Fruit fly (Drosophila melanogaster): ENCODE results near the gene REPTOR-BP.

Gene REPTOR-BP

DNA sequence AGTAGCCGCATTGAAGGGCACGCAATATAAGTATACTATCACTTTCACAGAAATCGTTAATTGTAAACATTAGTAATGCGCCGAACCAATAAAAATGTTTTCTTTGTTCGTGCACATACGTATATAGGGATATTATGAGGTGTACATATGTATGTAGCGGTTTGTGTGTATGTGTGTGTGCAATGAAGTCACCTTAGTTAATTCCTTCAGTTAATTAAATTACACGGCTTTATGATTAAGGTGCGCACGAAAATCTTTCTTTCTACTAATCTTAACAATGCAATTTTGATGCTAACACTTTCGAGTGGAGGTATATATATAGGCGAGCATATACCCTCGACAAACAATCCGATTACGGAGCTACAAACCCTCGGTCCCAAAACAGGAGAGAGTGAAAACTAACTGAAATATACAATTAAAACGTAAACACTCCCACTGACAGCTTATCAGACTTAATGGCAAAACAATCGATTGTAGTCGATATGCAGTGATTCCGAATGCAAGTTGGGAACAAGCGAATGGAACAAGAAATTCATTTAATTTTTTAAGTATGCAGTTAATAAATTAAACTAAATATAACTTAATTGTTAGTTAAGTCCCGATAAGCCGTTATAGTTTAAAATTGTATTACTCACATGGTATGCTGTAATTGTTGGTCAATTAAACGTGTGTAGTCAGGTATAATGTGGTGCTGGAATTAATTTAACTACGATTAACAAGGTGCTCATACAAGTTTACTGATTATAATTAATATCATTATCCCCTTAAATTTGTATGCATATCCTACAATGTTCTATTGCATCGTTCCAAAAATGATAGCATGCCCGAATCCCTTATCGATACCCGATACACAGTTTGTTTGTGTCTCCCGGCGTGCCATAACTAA, 43.2 kb upstream of the REPTOR-BP start, which contains the start of the genes Npc1a and Prosalpha6 (continued):
- TF ChIP-seq Hr78 (GFP tag; optimal IDR thresholded peaks at IDR 0.05) (no peak), CG3726 (GFP tag; IDR thresholded peaks at IDR 0.05) (no peak), ham (GFP tag; IDR thresholded peaks at IDR 0.05) (no peak), CG15696 (tag; optimal IDR thresholded peaks at IDR 0.05) (no peak), tx (GFP tag; optimal IDR thresholded peaks at IDR 0.05) (no peak), CG2712 (tag; optimal IDR thresholded peaks at IDR 0.05) (peak; percentile 51), Dp (GFP tag; optimal IDR thresholded peaks at IDR 0.05) (peak; percentile 23), Rx (GFP tag; IDR thresholded peaks at IDR 0.05) (no peak), Scr (GFP tag; IDR thresholded peaks at IDR 0.05; ENCODE audit: partially characterized antibody) (peak; percentile 69), sna (GFP tag; IDR thresholded peaks at IDR 0.05; ENCODE audit: partially characterized antibody) (0 out of 2 replicates have a peak, but pooled peaks have one; percentile 43), NC2β (GFP tag; optimal IDR thresholded peaks at IDR 0.05) (no peak), HLH54F (GFP tag; optimal IDR thresholded peaks at IDR 0.05) (peak; percentile 5), CG4282 (GFP tag; optimal IDR thresholded peaks at IDR 0.05) (no peak), CG10431 (GFP tag; optimal IDR thresholded peaks at IDR 0.05) (no peak), CG13894 (tag; optimal IDR thresholded peaks at IDR 0.05) (no peak), CG17568 (GFP tag; optimal IDR thresholded peaks at IDR 0.05) (no peak), dpn (GFP tag; optimal IDR thresholded peaks at IDR 0.05) (no peak), croc (GFP tag; conservative IDR thresholded peaks at IDR 0.05) (no peak), Atf3 (GFP tag; optimal IDR thresholded peaks at IDR 0.05) (no peak), slbo (GFP tag; IDR thresholded peaks at IDR 0.05) (no peak; the same call in 1 of the 2 replicates), Stat92E (GFP tag; optimal IDR thresholded peaks at IDR 0.05) (no peak), CG4820 (GFP tag; optimal IDR thresholded peaks at IDR 0.05) (peak; percentile 34), cg (GFP tag; optimal IDR thresholded peaks at IDR 0.05) (peak; percentile 69), chif (GFP tag; optimal IDR thresholded peaks at IDR 0.05) (no peak), CG10267 (tag; optimal IDR thresholded peaks at IDR 0.05) (peak; percentile 20), run (tag; optimal IDR thresholded peaks at IDR 0.05) (no peak), pho (GFP tag; optimal IDR thresholded peaks at IDR 0.05) (no peak), CG9932 (GFP tag; IDR thresholded peaks at IDR 0.05) (no peak), CG7839 (tag; optimal IDR thresholded peaks at IDR 0.05) (no peak), NfI (GFP tag; optimal IDR thresholded peaks at IDR 0.05) (no peak), esg (GFP tag; conservative IDR thresholded peaks at IDR 0.05) (no peak), CG3065 (GFP tag; optimal IDR thresholded peaks at IDR 0.05) (no peak), tgo (GFP tag; IDR thresholded peaks at IDR 0.05) (no peak), Usf (GFP tag; optimal IDR thresholded peaks at IDR 0.05) (no peak), CG16813 (GFP tag; IDR thresholded peaks at IDR 0.05; ENCODE audit: partially characterized antibody) (peak; percentile 71; the same call in 2 of the 3 replicates), stwl (tag; optimal IDR thresholded peaks at IDR 0.05) (peak; percentile 34), CG8478 (optimal IDR thresholded peaks at IDR 0.05) (no peak), ind (GFP tag; optimal IDR thresholded peaks at IDR 0.05) (no peak), CG32532 (GFP tag; IDR thresholded peaks at IDR 0.05) (no peak), CHES-1-like (GFP tag; optimal IDR thresholded peaks at IDR 0.05) (no peak), Camta (GFP tag; optimal IDR thresholded peaks at IDR 0.05) (no peak), CG12942 (GFP tag; optimal IDR thresholded peaks at IDR 0.05) (no peak), Bgb (GFP tag; IDR thresholded peaks at IDR 0.05; ENCODE audit: partially characterized antibody) (peak; percentile 62), nau (GFP tag; optimal IDR thresholded peaks at IDR 0.05) (no peak), CG6854 (GFP tag; optimal IDR thresholded peaks at IDR 0.05) (no peak), Mes4 (GFP tag; optimal IDR thresholded peaks at IDR 0.05) (no peak), fru (optimal IDR thresholded peaks at IDR 0.05) (no peak), CG34422 (GFP tag; IDR thresholded peaks at IDR 0.05) (peak; percentile 34; the same call in 1 of the 3 replicates), CG13424 (tag; optimal IDR thresholded peaks at IDR 0.05) (no peak)
